Fruit fly (Drosophila melanogaster): ENCODE data around the gene fipi.
A peak's percentile ranks its signal among the peaks of the same experiment; 100 is the strongest.

Gene fipi

DNA sequence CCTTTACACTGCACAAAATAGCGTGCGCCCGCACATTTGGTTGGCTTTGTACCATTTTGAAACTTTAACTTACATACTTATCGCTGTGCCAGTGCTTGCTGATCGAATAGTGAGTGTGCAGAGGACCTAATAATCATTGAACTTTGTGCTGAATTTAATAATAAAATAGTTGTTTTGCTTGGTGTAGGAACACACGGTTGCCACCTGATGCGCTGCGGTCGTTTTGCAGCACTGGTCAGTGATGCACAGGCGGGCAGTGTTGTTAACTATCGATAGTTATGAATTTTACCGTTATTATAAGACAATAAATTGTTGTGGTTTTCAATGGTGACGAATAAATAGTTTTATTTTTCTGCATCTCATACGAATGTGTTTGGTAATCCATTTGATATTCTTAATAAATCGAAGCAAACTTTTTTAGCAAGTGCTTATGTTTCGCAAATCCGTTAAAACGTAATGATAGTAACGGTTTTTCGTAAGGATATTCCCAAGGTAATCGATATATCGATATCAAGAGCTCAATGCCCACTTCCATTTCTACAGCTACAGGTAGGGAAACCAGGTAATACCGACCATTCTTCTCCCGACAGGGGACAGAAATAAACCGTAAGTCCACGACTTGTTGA is 44.0 kb upstream of the fipi start, which contains the start of the genes tank and CG12194 (continued):
- TF ChIP-seq Trl (optimal IDR thresholded peaks at IDR 0.05) (no peak), Trl (GFP tag; optimal IDR thresholded peaks at IDR 0.05) (peak; percentile 99), CG14667 (GFP tag; IDR thresholded peaks at IDR 0.05) (peak; percentile 99), CG32532 (GFP tag; IDR thresholded peaks at IDR 0.05) (peak; percentile 99), Bdp1 (GFP tag; optimal IDR thresholded peaks at IDR 0.05) (peak; percentile 95), CG11398 (GFP tag; optimal IDR thresholded peaks at IDR 0.05) (peak; percentile 98), CG13287 (GFP tag; IDR thresholded peaks at IDR 0.05; ENCODE audit: partially characterized antibody) (peak; percentile 77), Dfd (GFP tag; optimal IDR thresholded peaks at IDR 0.05) (no peak), CG13296 (GFP tag; optimal IDR thresholded peaks at IDR 0.05) (peak; percentile 92), CG42726 (GFP tag; IDR thresholded peaks at IDR 0.05; ENCODE audit: partially characterized antibody) (peak; percentile 69), Meics (GFP tag; optimal IDR thresholded peaks at IDR 0.05) (peak; percentile 99), gcm (GFP tag; optimal IDR thresholded peaks at IDR 0.05) (peak; percentile 98), CG17186 (GFP tag; optimal IDR thresholded peaks at IDR 0.05) (peak; percentile 96), stc (GFP tag; IDR thresholded peaks at IDR 0.05) (peak; percentile 99), pzg (GFP tag; optimal IDR thresholded peaks at IDR 0.05) (peak; percentile 87), sqz (GFP tag; optimal IDR thresholded peaks at IDR 0.05) (no peak), CG1832 (GFP tag; optimal IDR thresholded peaks at IDR 0.05) (no peak), wor (GFP tag; IDR thresholded peaks at IDR 0.05) (peak; percentile 99), phol (tag; optimal IDR thresholded peaks at IDR 0.05) (peak; percentile 98), CG8944 (GFP tag; optimal IDR thresholded peaks at IDR 0.05) (peak; percentile 99), nerfin-1 (tag; optimal IDR thresholded peaks at IDR 0.05) (peak; percentile 91), NFAT (GFP tag; IDR thresholded peaks at IDR 0.05) (peak; percentile 99), pnt (GFP tag; optimal IDR thresholded peaks at IDR 0.05) (peak; percentile 99), CG12155 (GFP tag; optimal IDR thresholded peaks at IDR 0.05) (peak; percentile 98), exex (tag; optimal IDR thresholded peaks at IDR 0.05) (peak; percentile 85), CG14710 (tag; optimal IDR thresholded peaks at IDR 0.05) (peak; percentile 97), cwo (GFP tag; optimal IDR thresholded peaks at IDR 0.05) (peak; percentile 96), unc-4 (GFP tag; IDR thresholded peaks at IDR 0.05; ENCODE audit: partially characterized antibody) (peak; percentile 79), lilli (GFP tag; optimal IDR thresholded peaks at IDR 0.05) (peak; percentile 99), Lim3 (GFP tag; IDR thresholded peaks at IDR 0.05) (peak; percentile 97), Med (GFP tag) (peak; percentile 100), Nf-YA (GFP tag; IDR thresholded peaks at IDR 0.05) (peak; percentile 99), Hmr (GFP tag; optimal IDR thresholded peaks at IDR 0.05) (peak; percentile 99), B-H1 (GFP tag; IDR thresholded peaks at IDR 0.05) (peak; percentile 99), CG12391 (tag; optimal IDR thresholded peaks at IDR 0.05) (peak; percentile 99), CkIIα-i1 (GFP tag; IDR thresholded peaks at IDR 0.05) (peak; percentile 97), Dll (GFP tag; IDR thresholded peaks at IDR 0.05; ENCODE audit: partially characterized antibody) (peak; percentile 87), prd (optimal IDR thresholded peaks at IDR 0.05) (no peak), prd (GFP tag; IDR thresholded peaks at IDR 0.05) (peak; percentile 100), sim (GFP tag; IDR thresholded peaks at IDR 0.05) (peak; percentile 99), Scr (GFP tag; IDR thresholded peaks at IDR 0.05; ENCODE audit: partially characterized antibody) (peak; percentile 83), jing (GFP tag; optimal IDR thresholded peaks at IDR 0.05) (peak; percentile 99), trh (GFP tag; optimal IDR thresholded peaks at IDR 0.05) (peak; percentile 98), abd-A (tag; optimal IDR thresholded peaks at IDR 0.05) (no peak), ftz-f1 (GFP tag; optimal IDR thresholded peaks at IDR 0.05) (peak; percentile 90), Camta (GFP tag; optimal IDR thresholded peaks at IDR 0.05) (peak; percentile 99), aop (GFP tag; IDR thresholded peaks at IDR 0.05) (peak; percentile 95), ase (GFP tag; IDR thresholded peaks at IDR 0.05) (peak; percentile 99), ewg (GFP tag; optimal IDR thresholded peaks at IDR 0.05) (peak; percentile 99), cad (GFP tag; optimal IDR thresholded peaks at IDR 0.05) (no peak), fu2 (GFP tag; optimal IDR thresholded peaks at IDR 0.05) (peak; percentile 99)
